Worm (Caenorhabditis elegans) whole organism, early embryonic: ENCODE data around the gene flh-3.
"Not testable (repeated sequence)": the region's sequence is repeated elsewhere in the genome, so short reads cannot be mapped to it uniquely, and the experiment has no call there.

ENCODE experiments used
- F13C5.2 ChIP-seq: sonication (generic microtip); optimal IDR thresholded peaks from 2 replicates; lab custom pipeline; 2017; ENCODE audit warnings: mild to moderate bottlenecking, missing genetic modification characterization, inconsistent platforms, missing compliant biosample characterization
- ama-1 ChIP-seq: fragments of 150-350 bp; optimal IDR thresholded peaks from 2 replicates; lab custom pipeline; 2014
- hmbx-1 ChIP-seq: sonication (generic microtip); optimal IDR thresholded peaks from 2 replicates; lab custom pipeline; 2016; ENCODE audit warnings: mild to moderate bottlenecking, missing genetic modification characterization, missing compliant biosample characterization
- hmg-4 ChIP-seq: fragments of 200-800 bp; sonication (Bioruptor generic); optimal IDR thresholded peaks from 2 replicates; lab custom pipeline; 2018; ENCODE audit warnings: mild to moderate bottlenecking, missing genetic modification characterization, missing compliant biosample characterization
- hnd-1 ChIP-seq: sonication (generic microtip); optimal IDR thresholded peaks from 2 replicates; lab custom pipeline; 2016; ENCODE audit warnings: missing genetic modification characterization, missing compliant biosample characterization
- sea-1 ChIP-seq: fragments of 200-800 bp; sonication (Bioruptor generic); conservative IDR thresholded peaks from 2 replicates; pipeline ENCODE4 v1.3.6; 2022; ENCODE audit warnings: missing genetic modification characterization, missing compliant biosample characterization
- tra-4 ChIP-seq: sonication (generic microtip); optimal IDR thresholded peaks from 2 replicates; lab custom pipeline; 2017; ENCODE audit warnings: missing genetic modification characterization, missing compliant biosample characterization

DNA sequence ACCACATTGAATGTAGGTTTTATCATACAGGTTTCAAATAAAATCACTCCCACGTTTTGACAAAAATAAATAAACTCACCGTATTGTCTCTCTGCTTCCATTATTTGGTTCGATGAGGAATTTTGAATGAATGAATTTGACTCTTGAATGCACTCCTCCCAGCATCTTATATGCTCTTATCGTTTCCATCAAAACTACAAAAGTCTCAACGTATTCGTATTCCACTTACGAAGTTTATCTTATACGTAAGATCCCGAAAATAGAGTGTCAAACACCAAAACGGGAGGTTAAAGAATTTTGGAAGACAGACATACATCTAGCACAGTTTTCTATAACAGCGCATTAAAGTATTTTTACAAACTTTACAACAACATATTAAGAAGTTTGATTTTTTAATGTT is 23.9 kb downstream of the flh-3 start, which contains the start of gene nhr-264:
- TF ChIP-seq ama-1 (lab: Kevin White, UChicago); hnd-1 (tag; lab: Kevin White, UChicago); hmbx-1; hmg-4; sea-1; F13C5.2 (tag; lab: Kevin White, UChicago); tra-4 (tag; lab: Kevin White, UChicago): not testable (repeated sequence)
